Worm (Caenorhabditis elegans): ENCODE measurements around the gene C30B5.6.

The C30B5.6 gene

DNA sequence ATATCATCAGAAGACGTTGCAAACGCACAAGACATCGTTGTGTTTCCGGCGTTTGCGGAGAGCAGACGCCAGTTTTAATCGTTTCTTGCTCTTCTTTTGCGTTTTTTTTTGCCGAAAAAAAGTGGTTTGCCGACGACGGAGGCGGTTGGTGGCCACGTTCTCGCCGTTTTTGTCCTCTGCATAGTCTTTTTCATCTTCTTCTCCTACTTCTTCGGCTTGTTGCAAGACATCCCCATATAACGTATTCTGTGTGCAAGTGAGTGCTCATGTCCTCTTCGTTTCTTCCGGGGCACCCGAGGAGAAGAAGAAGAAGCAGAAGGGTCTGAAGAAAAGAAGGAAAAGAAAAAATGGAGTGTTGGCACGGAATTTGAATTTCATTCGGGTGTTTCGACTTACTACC lies 47.4 kb downstream of the C30B5.6 start:
- TF ChIP-seq nhr-71 (tag; optimal IDR thresholded peaks at IDR 0.05) (no peak), ceh-82 (tag; optimal IDR thresholded peaks at IDR 0.05) (peak in 1 of 3 experiments; percentile 35), lin-14 (GFP tag; optimal IDR thresholded peaks at IDR 0.05) (peak; percentile 78)

DNA sequence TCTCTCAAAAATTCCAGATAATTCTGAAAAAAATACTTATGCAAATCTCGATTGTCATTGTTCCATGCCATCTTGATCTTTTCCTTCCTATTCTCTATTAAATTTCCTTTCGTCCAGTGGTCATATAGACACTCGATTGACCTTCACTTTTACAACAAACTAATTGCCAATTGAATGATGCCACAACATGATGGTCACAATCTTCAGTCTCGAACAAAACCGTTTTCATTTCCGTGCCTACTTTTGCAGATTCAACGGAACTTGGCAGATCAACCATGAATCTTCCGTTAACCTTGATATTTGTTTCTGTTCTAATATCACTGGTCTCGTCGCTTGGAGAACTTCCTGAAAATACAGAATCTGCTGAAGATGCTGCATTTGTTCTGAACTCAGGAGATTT lies 49.1 kb downstream of the C30B5.6 start, which contains the start of gene F40H3.2:
Gene F40H3.2, plus strand, starts transcription at position 250 of the 400 bp plus-strand sequence.
- no peak for TF ChIP-seq grh-1 (GFP tag; IDR thresholded peaks at IDR 0.05)
- TF ChIP-seq pag-3 (tag; optimal IDR thresholded peaks at IDR 0.05; ENCODE audit: borderline replicate concordance, insufficient read depth), result peak; percentile 27
- TF ChIP-seq blmp-1 (tag; optimal IDR thresholded peaks at IDR 0.05), result peak; percentile 50
- TF ChIP-seq lin-14 (GFP tag; optimal IDR thresholded peaks at IDR 0.05), result peak; percentile 59
- no peak for TF ChIP-seq hlh-4 (tag; optimal IDR thresholded peaks at IDR 0.05)
- peak; percentile 75 for TF ChIP-seq nhr-85 (tag)

DNA sequence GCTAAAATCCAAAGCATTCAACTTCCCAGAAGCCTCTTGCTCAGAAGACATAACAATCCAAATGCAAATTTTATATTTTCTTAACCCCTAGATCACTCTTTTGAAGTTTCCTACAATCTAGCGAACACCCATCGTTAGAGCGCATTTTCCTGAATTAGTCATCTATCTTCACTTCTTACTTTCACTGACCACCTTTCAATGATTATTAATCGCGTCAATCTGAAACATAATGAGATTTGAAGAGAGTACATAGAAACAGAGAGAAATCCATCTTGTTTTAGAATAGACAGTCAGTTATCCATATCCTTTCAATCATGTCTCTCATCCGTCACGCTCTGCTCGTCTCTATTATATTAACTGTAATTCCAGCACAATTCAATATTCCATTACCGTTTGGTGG lies 51.2 kb downstream of the C30B5.6 start, which contains the start of gene F40H3.3:
Gene F40H3.3, plus strand, starts transcription at position 280 of the 400 bp plus-strand sequence.
- TF ChIP-seq efl-1 (optimal IDR thresholded peaks at IDR 0.05), result no peak
- peak in 1 of 2 experiments; percentile 41 for TF ChIP-seq efl-1 (GFP tag; optimal IDR thresholded peaks at IDR 0.05 in 1 of 2)
- no peak for TF ChIP-seq unc-86 (tag; optimal IDR thresholded peaks at IDR 0.05)
- peak; percentile 63 for TF ChIP-seq blmp-1 (tag; optimal IDR thresholded peaks at IDR 0.05)
- TF ChIP-seq elt-3 (tag; optimal IDR thresholded peaks at IDR 0.05), result no peak
- TF ChIP-seq ceh-63 (GFP tag; optimal IDR thresholded peaks at IDR 0.05), result no peak
- TF ChIP-seq nhr-47 (tag; optimal IDR thresholded peaks at IDR 0.05), result no peak
- no peak for TF ChIP-seq hpl-2 (GFP tag; optimal IDR thresholded peaks at IDR 0.05)
- TF ChIP-seq ces-1 (GFP tag; optimal IDR thresholded peaks at IDR 0.05), result no peak
- TF ChIP-seq elt-2 (tag; optimal IDR thresholded peaks at IDR 0.05), result no peak
- no peak for TF ChIP-seq fkh-4 (tag; optimal IDR thresholded peaks at IDR 0.05; ENCODE audit: borderline replicate concordance)
- no peak for TF ChIP-seq sox-4 (tag; optimal IDR thresholded peaks at IDR 0.05)

DNA sequence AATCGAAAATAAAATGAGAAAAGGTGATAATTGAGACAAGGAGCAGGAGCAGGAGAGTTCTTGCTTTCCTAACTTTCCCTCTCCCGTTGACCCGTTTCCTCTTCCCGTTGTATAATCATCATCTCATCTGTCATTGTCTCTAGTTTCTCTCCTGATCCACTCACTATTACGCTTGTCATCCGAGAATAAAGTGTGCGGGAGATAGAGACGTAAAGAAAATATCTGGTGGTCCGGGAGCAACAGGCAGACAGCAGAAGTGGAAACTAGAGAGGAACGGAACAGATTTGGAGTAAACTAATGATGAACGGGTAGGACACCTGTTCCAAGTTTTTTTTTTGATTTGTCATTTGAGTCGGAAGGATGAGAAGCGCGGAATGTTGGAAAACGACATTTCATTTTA lies 52.2 kb downstream of the C30B5.6 start:
- no peak for TF ChIP-seq elt-3 (tag; optimal IDR thresholded peaks at IDR 0.05)
- TF ChIP-seq pax-3 (tag; optimal IDR thresholded peaks at IDR 0.05), result no peak
- no peak for TF ChIP-seq ceh-88 (GFP tag; IDR thresholded peaks at IDR 0.05)
- TF ChIP-seq aha-1 (tag; optimal IDR thresholded peaks at IDR 0.05), result no peak
- TF ChIP-seq fkh-4 (tag; optimal IDR thresholded peaks at IDR 0.05; ENCODE audit: borderline replicate concordance), result no peak
- no peak for TF ChIP-seq unc-98 (GFP tag; IDR thresholded peaks at IDR 0.05)
- no peak for TF ChIP-seq hpl-2 (GFP tag; optimal IDR thresholded peaks at IDR 0.05)
- TF ChIP-seq blmp-1 (tag; optimal IDR thresholded peaks at IDR 0.05), result no peak
- TF ChIP-seq fkh-8 (tag; optimal IDR thresholded peaks at IDR 0.05), result no peak
- no peak for TF ChIP-seq nhr-85 (tag)
- no peak for TF ChIP-seq ceh-82 (tag; optimal IDR thresholded peaks at IDR 0.05)
- TF ChIP-seq C34B4.2 (tag; optimal IDR thresholded peaks at IDR 0.05), result no peak
- no peak for TF ChIP-seq tlp-1 (tag; optimal IDR thresholded peaks at IDR 0.05)
- no peak for TF ChIP-seq grh-1 (GFP tag; IDR thresholded peaks at IDR 0.05)
- peak; percentile 3 for TF ChIP-seq unc-130 (tag; optimal IDR thresholded peaks at IDR 0.05)
- TF ChIP-seq mdl-1 (tag; optimal IDR thresholded peaks at IDR 0.05), result no peak
- no peak for TF ChIP-seq ceh-63 (GFP tag; optimal IDR thresholded peaks at IDR 0.05)
- no peak for TF ChIP-seq nhr-84 (tag; optimal IDR thresholded peaks at IDR 0.05)
- TF ChIP-seq irx-1 (tag; optimal IDR thresholded peaks at IDR 0.05), result no peak
- peak; percentile 25 for TF ChIP-seq rnt-1 (tag; optimal IDR thresholded peaks at IDR 0.05)
- TF ChIP-seq efl-1 (optimal IDR thresholded peaks at IDR 0.05), result no peak
- TF ChIP-seq efl-1 (GFP tag; optimal IDR thresholded peaks at IDR 0.05 in 1 of 2), result peak in 1 of 2 experiments; percentile 29
- TF ChIP-seq lin-14 (GFP tag; optimal IDR thresholded peaks at IDR 0.05), result peak; percentile 68
- TF ChIP-seq dpl-1 (GFP tag; optimal IDR thresholded peaks at IDR 0.05), result no peak
- TF ChIP-seq hlh-4 (tag; optimal IDR thresholded peaks at IDR 0.05), result no peak
- no peak for TF ChIP-seq nhr-28 (tag; optimal IDR thresholded peaks at IDR 0.05)
- no peak for TF ChIP-seq ceh-90 (tag; optimal IDR thresholded peaks at IDR 0.05)
- no peak for TF ChIP-seq lin-35 (GFP tag; optimal IDR thresholded peaks at IDR 0.05)
- no peak for TF ChIP-seq hlh-17 (GFP tag; optimal IDR thresholded peaks at IDR 0.05; ENCODE audit: borderline replicate concordance)
